Fruit fly (Drosophila melanogaster) whole organism, larva: Measurements from ENCODE around the gene CG13930.

Source experiments
- noc ChIP-seq: fragments of 200-800 bp; sonication (Bioruptor generic); optimal IDR thresholded peaks from 3 replicates; lab custom pipeline; 2019; ENCODE audit warnings: missing biosample characterization, mild to moderate bottlenecking, missing genetic modification characterization, moderate library complexity

Gene CG13930

DNA sequence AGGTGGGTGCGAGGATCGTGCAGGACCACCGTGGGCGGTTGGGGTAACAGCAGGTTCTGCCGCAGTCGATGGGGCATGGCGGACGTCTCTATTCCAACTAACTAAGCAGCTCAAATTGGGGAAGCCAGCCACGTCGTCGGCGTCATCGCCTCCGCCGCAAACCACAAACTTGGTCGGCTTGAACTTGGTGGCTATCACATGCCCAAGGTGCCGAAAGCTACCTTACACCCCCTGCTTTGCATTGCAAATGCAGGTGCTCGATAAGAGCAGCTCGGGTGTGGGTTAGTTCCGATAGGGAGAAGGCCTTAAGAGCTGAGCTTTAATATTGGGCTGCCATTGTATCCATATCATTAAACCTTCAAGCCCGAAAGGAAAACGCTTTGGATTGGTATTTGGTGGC lies 2.5 kb downstream of the CG13930 start, which contains the start of gene RabX5:
Gene RabX5 (minus strand): TSS at position 101 of the 400 bp plus-strand sequence.
- no peak for TF ChIP-seq noc (tag; lab: Kevin White, UChicago)

dm6 chr3L:1668504-1668903 lies 4.0 kb downstream of the CG13930 start, which contains the start of gene RpL23A:
TSS of gene RpL23A (minus strand) at chr3L:1668654.
- peak; percentile 78 for TF ChIP-seq noc (tag; lab: Kevin White, UChicago)

- TF ChIP-seq noc (tag; lab: Kevin White, UChicago): no peak
Measured at dm6 chr3L:1667423-1667822, 5.1 kb downstream of the CG13930 start.

DNA sequence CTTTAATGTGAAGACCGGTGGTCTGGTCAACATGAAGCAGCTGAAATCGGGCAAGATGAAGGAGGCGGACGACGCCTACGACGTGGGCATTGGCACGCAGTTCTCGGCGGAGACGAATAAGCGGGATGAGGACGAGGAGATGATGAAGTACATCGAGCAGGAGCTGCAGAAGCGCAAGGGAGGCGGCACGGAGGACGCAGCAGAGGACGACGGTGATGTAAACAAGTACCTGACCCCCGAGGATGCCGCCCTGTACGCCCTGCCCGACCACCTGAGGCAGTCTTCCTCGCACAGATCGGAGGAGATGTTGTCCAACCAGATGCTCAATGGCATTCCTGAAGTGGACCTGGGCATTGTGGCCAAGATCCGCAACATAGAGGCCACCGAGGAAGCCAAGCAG lies 7.0 kb downstream of the CG13930 start:
- no peak for TF ChIP-seq noc (tag; lab: Kevin White, UChicago)

DNA sequence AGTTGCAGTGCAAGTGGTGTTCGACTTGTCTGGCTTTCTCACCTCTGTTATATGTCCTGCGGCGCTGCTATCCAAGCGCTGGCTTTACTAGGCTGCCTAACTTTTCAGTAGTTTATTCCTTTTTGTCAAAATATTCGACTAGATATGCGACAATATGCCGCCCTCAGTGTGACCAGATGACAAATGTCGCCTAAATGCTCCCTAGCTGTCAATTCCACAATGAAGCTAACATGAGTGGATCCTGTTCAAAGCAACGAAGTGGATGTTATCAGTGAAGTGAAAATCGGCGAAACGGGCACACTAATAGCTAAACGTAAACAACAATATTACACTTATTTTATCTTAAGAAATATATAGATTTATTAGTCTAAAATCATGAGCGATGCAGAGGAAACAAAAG lies 7.7 kb downstream of the CG13930 start, which contains the start of the genes Srrm234 and CG7974:
Gene Srrm234 (minus strand): TSS at position 189 of the 400 bp plus-strand sequence.
Gene CG7974 (plus strand): TSS at position 263 of the 400 bp plus-strand sequence.
- no peak for TF ChIP-seq noc (tag; lab: Kevin White, UChicago)

DNA sequence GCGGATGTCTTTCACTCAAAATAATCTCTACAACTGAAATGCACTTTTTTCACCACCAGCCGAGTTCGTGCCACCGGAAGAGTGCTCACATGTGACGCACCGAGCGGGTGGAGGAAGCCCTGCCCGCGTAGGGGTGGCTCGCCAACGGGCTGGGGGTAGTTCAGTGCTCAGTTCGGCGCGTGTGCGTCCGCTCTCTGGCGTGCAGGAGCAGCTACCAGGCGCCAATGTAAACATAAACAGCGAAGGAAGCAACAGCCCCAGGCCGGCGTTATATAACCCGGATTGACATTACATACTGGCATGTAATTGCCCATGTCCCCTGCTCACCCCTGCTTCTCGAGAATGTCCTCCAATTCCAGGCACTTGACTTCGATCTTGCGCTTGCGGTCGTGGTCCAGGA lies 8.3 kb downstream of the CG13930 start:
- no peak for TF ChIP-seq noc (tag; lab: Kevin White, UChicago)

dm6 chr3L:1663531-1663930 lies 9.0 kb downstream of the CG13930 start:
- TF ChIP-seq noc (tag; lab: Kevin White, UChicago): no peak

- no peak for TF ChIP-seq noc (tag; lab: Kevin White, UChicago)
Measured at dm6 chr3L:1661738-1662370, 10.7 kb downstream of the CG13930 start.

- no peak for TF ChIP-seq noc (tag; lab: Kevin White, UChicago)
Measured at dm6 chr3L:1653752-1654151, 18.8 kb downstream of the CG13930 start.

- no peak for TF ChIP-seq noc (tag; lab: Kevin White, UChicago)
Measured at dm6 chr3L:1652700-1653200, 19.8 kb downstream of the CG13930 start, which contains the start of the genes CG7970 and Vta1. TSS of gene CG7970 (plus strand) at chr3L:1652750. TSS of gene Vta1 (minus strand) at chr3L:1652900.

- TF ChIP-seq noc (tag; lab: Kevin White, UChicago): no peak
Measured at dm6 chr3L:1649363-1649762, 23.2 kb downstream of the CG13930 start.

- no peak for TF ChIP-seq noc (tag; lab: Kevin White, UChicago)
Measured at dm6 chr3L:1648690-1649355, 23.7 kb downstream of the CG13930 start, which contains the start of gene CG13920. TSS of gene CG13920 (plus strand) at chr3L:1648944.

- TF ChIP-seq noc (tag; lab: Kevin White, UChicago): no peak
Measured at dm6 chr3L:1647276-1647919, 25.1 kb downstream of the CG13930 start, which contains the start of the genes CG17249 and Bro. TSS of gene CG17249 (minus strand) at chr3L:1647464. TSS of gene Bro (plus strand) at chr3L:1647869.

dm6 chr3L:1644920-1645567 lies 27.5 kb downstream of the CG13930 start, which contains the start of the genes alphaCOP and CG13919:
TSS of gene alphaCOP (minus strand) at chr3L:1645199.
TSS of gene CG13919 (plus strand) at chr3L:1645467.
- peak; percentile 90 for TF ChIP-seq noc (tag; lab: Kevin White, UChicago)

DNA sequence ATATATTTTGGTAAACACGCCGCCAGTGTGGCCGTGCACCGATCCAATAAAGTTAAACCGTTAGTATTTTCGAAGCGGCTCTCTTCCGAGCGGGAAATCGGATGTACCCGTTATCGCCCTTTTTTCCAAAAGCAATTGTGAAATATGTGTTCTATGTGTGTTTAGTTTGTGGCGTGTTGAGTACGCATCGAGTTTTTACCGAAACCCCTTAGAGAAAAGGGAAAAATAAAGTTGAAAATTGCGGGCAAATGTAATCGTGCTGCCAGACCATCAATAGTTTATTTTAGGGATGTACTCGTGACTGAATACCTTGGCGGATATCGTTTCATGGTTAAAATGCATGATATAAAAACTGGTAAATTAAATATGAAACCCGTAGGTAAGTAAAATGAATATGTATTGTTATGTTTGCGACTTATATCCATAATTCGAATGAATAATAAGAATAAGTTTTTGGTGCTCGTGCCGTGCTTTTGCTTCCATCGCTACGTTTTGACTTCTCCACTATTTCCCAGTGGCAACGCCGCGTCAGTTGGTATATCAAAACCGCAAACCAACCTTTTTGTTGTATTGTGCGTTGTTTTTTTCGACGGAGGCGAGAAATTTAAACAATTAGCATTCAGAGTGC lies 33.2 kb downstream of the CG13930 start, which contains the start of the genes Mettl2 and Bgb:
Gene Mettl2 (minus strand): TSS at position 51 of the 628 bp plus-strand sequence.
Gene Bgb (plus strand): TSS at position 527 of the 628 bp plus-strand sequence.
- no peak for TF ChIP-seq noc (tag; lab: Kevin White, UChicago)
